Fruit fly (Drosophila melanogaster): ENCODE measurements around the gene alph.

Gene alph

dm6 chr3R:29566997-29567670 lies 24.5 kb upstream of the alph start (continued):
- TF ChIP-seq CG6792 (GFP tag; optimal IDR thresholded peaks at IDR 0.05), result peak; percentile 82
- peak; percentile 70 for TF ChIP-seq OdsH (GFP tag; optimal IDR thresholded peaks at IDR 0.05)
- TF ChIP-seq CG34406 (GFP tag; optimal IDR thresholded peaks at IDR 0.05), result peak; percentile 76
- TF ChIP-seq CG1621 (tag; optimal IDR thresholded peaks at IDR 0.05), result peak; percentile 56
- peak; percentile 82 for TF ChIP-seq Eip75B (GFP tag; optimal IDR thresholded peaks at IDR 0.05)
- peak; percentile 71 for TF ChIP-seq CG8119 (GFP tag; IDR thresholded peaks at IDR 0.05)
- TF ChIP-seq Sox102F (GFP tag; optimal IDR thresholded peaks at IDR 0.05), result peak; percentile 84
- peak; percentile 82 for TF ChIP-seq Smox (GFP tag; optimal IDR thresholded peaks at IDR 0.05)
- peak; percentile 72 for TF ChIP-seq CG32006 (GFP tag; optimal IDR thresholded peaks at IDR 0.05)
- peak; percentile 93 for TF ChIP-seq svp (GFP tag)
- peak; percentile 80 for TF ChIP-seq CG15336 (GFP tag; IDR thresholded peaks at IDR 0.05)
- TF ChIP-seq fd85E (GFP tag; optimal IDR thresholded peaks at IDR 0.05), result peak; percentile 30
- peak; percentile 69 for TF ChIP-seq Hr4 (GFP tag; optimal IDR thresholded peaks at IDR 0.05)
- TF ChIP-seq CG3032 (tag; optimal IDR thresholded peaks at IDR 0.05), result peak; percentile 65
- peak; percentile 67 for TF ChIP-seq CG10669 (GFP tag; optimal IDR thresholded peaks at IDR 0.05)

dm6 chr3R:29570239-29570814 lies 21.3 kb upstream of the alph start:
- TF ChIP-seq CG32006 (GFP tag; optimal IDR thresholded peaks at IDR 0.05) (peak; percentile 69), vri (GFP tag; optimal IDR thresholded peaks at IDR 0.05) (no peak), Gug (GFP tag; IDR thresholded peaks at IDR 0.05) (0 out of 2 replicates have a peak, but pooled peaks have one; percentile 30), acj6 (GFP tag; optimal IDR thresholded peaks at IDR 0.05) (peak; percentile 40), Hr39 (GFP tag; optimal IDR thresholded peaks at IDR 0.05) (no peak), CG11294 (GFP tag; IDR thresholded peaks at IDR 0.05) (no peak), CG31627 (GFP tag; optimal IDR thresholded peaks at IDR 0.05) (no peak), achi (GFP tag; optimal IDR thresholded peaks at IDR 0.05) (peak; percentile 56), CG6276 (GFP tag; optimal IDR thresholded peaks at IDR 0.05) (peak; percentile 36), Sox14 (GFP tag; optimal IDR thresholded peaks at IDR 0.05) (peak; percentile 22), CG10669 (GFP tag; optimal IDR thresholded peaks at IDR 0.05) (peak; percentile 47), fd85E (GFP tag; optimal IDR thresholded peaks at IDR 0.05) (no peak), CG7368 (GFP tag; optimal IDR thresholded peaks at IDR 0.05) (no peak), Ets96B (tag; optimal IDR thresholded peaks at IDR 0.05) (peak; percentile 73), spab (GFP tag; optimal IDR thresholded peaks at IDR 0.05) (peak; percentile 60), salr (GFP tag; optimal IDR thresholded peaks at IDR 0.05) (peak in 1 of 2 experiments; percentile 25), Sox15 (GFP tag; optimal IDR thresholded peaks at IDR 0.05) (no peak), Ets21C (GFP tag; optimal IDR thresholded peaks at IDR 0.05) (no peak), Sox102F (GFP tag; optimal IDR thresholded peaks at IDR 0.05) (no peak), CG6163 (GFP tag; IDR thresholded peaks at IDR 0.05) (0 out of 3 replicates have a peak, but pooled peaks have one; percentile 20), svp (GFP tag) (peak; percentile 44), esn (GFP tag; optimal IDR thresholded peaks at IDR 0.05) (no peak), CG11762 (GFP tag; optimal IDR thresholded peaks at IDR 0.05; ENCODE audit: insufficient read depth) (no peak), Met (GFP tag; optimal IDR thresholded peaks at IDR 0.05) (no peak), CG11902 (GFP tag; optimal IDR thresholded peaks at IDR 0.05) (no peak), CG3919 (GFP tag; optimal IDR thresholded peaks at IDR 0.05) (peak; percentile 8), OdsH (GFP tag; optimal IDR thresholded peaks at IDR 0.05) (peak; percentile 11), Eip75B (GFP tag; optimal IDR thresholded peaks at IDR 0.05) (peak; percentile 17), topi (GFP tag; optimal IDR thresholded peaks at IDR 0.05) (no peak), CG4318 (GFP tag; optimal IDR thresholded peaks at IDR 0.05) (no peak), CG6854 (GFP tag; optimal IDR thresholded peaks at IDR 0.05) (no peak), eg (GFP tag; IDR thresholded peaks at IDR 0.05) (peak; percentile 37; the same call in 1 of the 3 replicates), lz (GFP tag; optimal IDR thresholded peaks at IDR 0.05) (no peak), CG9139 (GFP tag; optimal IDR thresholded peaks at IDR 0.05) (no peak), CG16779 (tag; optimal IDR thresholded peaks at IDR 0.05) (no peak), Smox (GFP tag; optimal IDR thresholded peaks at IDR 0.05) (no peak), fd59A (GFP tag; optimal IDR thresholded peaks at IDR 0.05) (peak; percentile 43), Hr4 (GFP tag; optimal IDR thresholded peaks at IDR 0.05) (no peak), CG8319 (GFP tag; optimal IDR thresholded peaks at IDR 0.05) (no peak), ss (GFP tag; optimal IDR thresholded peaks at IDR 0.05) (peak; percentile 66 to 70), CG6792 (GFP tag; optimal IDR thresholded peaks at IDR 0.05) (peak; percentile 27), Eip93F (GFP tag; optimal IDR thresholded peaks at IDR 0.05) (no peak)

Data from whole organism, prepupa.